Worm (Caenorhabditis elegans) whole organism, L1 larva: Measurements from ENCODE around the gene fbxc-58.

ENCODE experiments used
- C34B4.2 ChIP-seq: sonication (generic microtip); optimal IDR thresholded peaks from 2 replicates; lab custom pipeline; 2017; ENCODE audit warnings: mild to moderate bottlenecking, missing genetic modification characterization, missing compliant biosample characterization
- dpl-1 ChIP-seq, 3 experiments: fragments of 150-350 bp in 2 of 3; sonication (generic microtip) in 1 of 3; optimal IDR thresholded peaks; 2 replicates each; lab custom pipeline; 2014 to 2017; ENCODE audit warnings: missing biosample characterization in 3 of 3, missing genetic modification characterization in 3 of 3, missing genetic modification reagents in 3 of 3
- elt-2 ChIP-seq: sonication (generic microtip); optimal IDR thresholded peaks from 2 replicates; lab custom pipeline; 2016; ENCODE audit warnings: missing genetic modification characterization, mild to moderate bottlenecking, inconsistent platforms, missing compliant biosample characterization, missing genetic modification reagents
- hpl-2 ChIP-seq: fragments of 150-350 bp; optimal IDR thresholded peaks from 2 replicates; lab custom pipeline; 2014; ENCODE audit warnings: missing biosample characterization, missing genetic modification reagents, missing genetic modification characterization
- jun-1 ChIP-seq: fragments of 150-350 bp; optimal IDR thresholded peaks from 2 replicates; lab custom pipeline; 2014; ENCODE audit warnings: missing biosample characterization, missing genetic modification reagents, missing genetic modification characterization
- mdl-1 ChIP-seq, 2 experiments: fragments of 150-350 bp; optimal IDR thresholded peaks; 2 replicates each; lab custom pipeline; 2014 to 2017; ENCODE audit warnings: missing biosample characterization in 2 of 2, missing genetic modification characterization in 2 of 2, inconsistent platforms in 1 of 2
- nhr-20 ChIP-seq: sonication (generic microtip); optimal IDR thresholded peaks from 2 replicates; lab custom pipeline; 2016; ENCODE audit warnings: mild to moderate bottlenecking, missing genetic modification characterization, missing compliant biosample characterization
- skn-1 ChIP-seq: fragments of 150-350 bp; optimal IDR thresholded peaks from 2 replicates; lab custom pipeline; 2014; ENCODE audit warnings: missing biosample characterization, missing genetic modification characterization
- sox-4 ChIP-seq: sonication (generic microtip); optimal IDR thresholded peaks from 2 replicates; lab custom pipeline; 2016; ENCODE audit warnings: missing genetic modification characterization, missing compliant biosample characterization
- sptf-1 ChIP-seq: fragments of 150-350 bp; optimal IDR thresholded peaks from 2 replicates; lab custom pipeline; 2014; ENCODE audit warnings: missing biosample characterization, missing genetic modification characterization
- tbx-2 ChIP-seq: sonication (generic microtip); optimal IDR thresholded peaks from 2 replicates; lab custom pipeline; 2016; ENCODE audit warnings: missing genetic modification characterization, missing compliant biosample characterization
- ztf-11 ChIP-seq, 2 experiments: sonication (generic microtip); optimal IDR thresholded peaks; 2 replicates each; lab custom pipeline; 2016 to 2017; ENCODE audit warnings: missing genetic modification characterization in 2 of 2, missing biosample characterization in 1 of 2, missing compliant biosample characterization in 1 of 2

DNA sequence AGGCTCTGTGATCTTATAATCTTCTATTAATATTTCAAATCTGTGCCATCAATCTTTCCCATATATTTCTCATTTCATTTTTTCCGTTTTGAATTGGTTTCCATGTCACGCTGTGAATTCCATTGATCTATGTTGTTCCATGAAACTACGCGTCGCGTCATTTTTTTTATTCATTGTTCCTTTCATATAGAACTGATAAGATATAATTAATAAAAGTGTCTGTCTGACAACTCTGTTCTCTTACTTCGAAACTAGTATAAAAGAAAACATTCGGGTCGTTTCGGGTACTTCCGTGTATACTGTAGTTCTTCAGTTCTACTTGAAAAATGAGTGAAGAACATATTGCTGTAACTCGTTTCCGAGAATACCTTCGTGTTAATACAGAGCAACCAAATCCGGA, 3.2 kb downstream of the fbxc-58 start, which contains the start of gene C10C5.3:
- TF ChIP-seq dpl-1 (GFP tag; optimal IDR thresholded peaks at IDR 0.05; lab: Kevin White, UChicago) (no peak), tbx-2 (no peak), ztf-11 (tag; optimal IDR thresholded peaks at IDR 0.05; lab: Kevin White, UChicago) (no peak), C34B4.2 (tag; lab: Kevin White, UChicago) (no peak), hpl-2 (no peak), skn-1 (tag; lab: Kevin White, UChicago) (no peak), sptf-1 (tag; lab: Kevin White, UChicago) (no peak), sox-4 (tag; lab: Kevin White, UChicago) (no peak), nhr-20 (no peak), mdl-1 (tag; optimal IDR thresholded peaks at IDR 0.05; lab: Kevin White, UChicago) (no peak), jun-1 (no peak), elt-2 (tag; lab: Kevin White, UChicago) (no peak)
